Worm (Caenorhabditis elegans) whole organism, midembryonic: ENCODE results near the gene spp-26.

Experiments
- T22C8.4 ChIP-seq: fragments of 200-800 bp; sonication (Bioruptor generic); IDR thresholded peaks from 2 replicates; pipeline ENCODE4 v1.3.6; 2022; ENCODE audit warnings: missing genetic modification characterization, missing compliant biosample characterization
- cog-1 ChIP-seq: sonication (generic microtip); optimal IDR thresholded peaks from 2 replicates; lab custom pipeline; 2016; ENCODE audit warnings: missing genetic modification characterization, missing compliant biosample characterization
- flt-1 ChIP-seq: fragments of 200-800 bp; sonication (Bioruptor generic); IDR thresholded peaks from 2 replicates; pipeline ENCODE4 v1.3.6; 2022; ENCODE audit warnings: missing genetic modification characterization, missing compliant biosample characterization
- klf-2 ChIP-seq: fragments of 200-800 bp; sonication (Bioruptor generic); conservative IDR thresholded peaks from 2 replicates; pipeline ENCODE4 v1.3.6; 2022; ENCODE audit warnings: missing genetic modification reagents, missing genetic modification characterization, missing compliant biosample characterization
- med-1 ChIP-seq: sonication (generic microtip); optimal IDR thresholded peaks from 2 replicates; lab custom pipeline; 2017; ENCODE audit warnings: missing genetic modification characterization, mild to moderate bottlenecking, missing compliant biosample characterization, antibody characterized with exemption, missing genetic modification reagents; ENCODE audit not compliant: insufficient read depth
- ref-1 ChIP-seq: fragments of 200-800 bp; sonication (Bioruptor generic); conservative IDR thresholded peaks from 2 replicates; pipeline ENCODE4 v1.3.6; 2022; ENCODE audit warnings: missing genetic modification reagents, missing genetic modification characterization, missing compliant biosample characterization
- tab-1 ChIP-seq: fragments of 200-800 bp; sonication (Bioruptor generic); IDR thresholded peaks from 2 replicates; pipeline ENCODE4 v1.3.6; 2022; ENCODE audit warnings: missing genetic modification characterization, missing compliant biosample characterization
- ztf-23 ChIP-seq: fragments of 200-800 bp; sonication (Bioruptor generic); IDR thresholded peaks from 2 replicates; pipeline ENCODE4 v1.3.6; 2022; ENCODE audit warnings: missing genetic modification reagents, missing genetic modification characterization, missing compliant biosample characterization
- ztf-29 ChIP-seq: fragments of 200-800 bp; sonication (Bioruptor generic); IDR thresholded peaks from 2 replicates; pipeline ENCODE4 v1.3.6; 2022; ENCODE audit warnings: missing genetic modification reagents, missing genetic modification characterization, missing compliant biosample characterization

- TF ChIP-seq flt-1 (GFP tag; lab: Robert Waterston, UW) (no peak), T22C8.4 (GFP tag; lab: Robert Waterston, UW) (no peak), ztf-23 (GFP tag; lab: Robert Waterston, UW) (no peak), cog-1 (tag; lab: Kevin White, UChicago) (no peak), ref-1 (GFP tag; lab: Robert Waterston, UW) (no peak), klf-2 (GFP tag; lab: Robert Waterston, UW) (no peak), med-1 (GFP tag; lab: Kevin White, UChicago) (no peak), ztf-29 (GFP tag; lab: Robert Waterston, UW) (no peak), tab-1 (GFP tag; lab: Robert Waterston, UW) (no peak)
Measured at ce11 chrV:6516491-6517304, 42.3 kb downstream of the spp-26 start, which contains the start of gene mdh-1.
